Worm (Caenorhabditis elegans): ENCODE results near the gene str-260.

ce11 chrV:3517889-3518288 lies 9.1 kb upstream of the str-260 start, which contains the start of gene str-227:
- no peak for TF ChIP-seq dpl-1 (GFP tag; optimal IDR thresholded peaks at IDR 0.05)
- no peak for TF ChIP-seq tlf-1 (GFP tag; optimal IDR thresholded peaks at IDR 0.05)
- TF ChIP-seq let-526 (GFP tag; IDR thresholded peaks at IDR 0.05) = no peak
- TF ChIP-seq unc-130 (GFP tag; optimal IDR thresholded peaks at IDR 0.05) = no peak
- TF ChIP-seq attf-3 (GFP tag; conservative IDR thresholded peaks at IDR 0.05) = no peak
- no peak for TF ChIP-seq F39B2.1 (GFP tag; IDR thresholded peaks at IDR 0.05)
